Fruit fly (Drosophila melanogaster) S2 (cell line): ENCODE data around the gene CG7130.

Source experiments
- CG8478 ChIP-seq: fragments of >200 bp; optimal IDR thresholded peaks from 2 replicates; lab custom pipeline; 2018
- CTCF ChIP-seq, 2 experiments: fragments of >200 bp; optimal IDR thresholded peaks; 2 replicates each; lab custom pipeline; 2018

DNA sequence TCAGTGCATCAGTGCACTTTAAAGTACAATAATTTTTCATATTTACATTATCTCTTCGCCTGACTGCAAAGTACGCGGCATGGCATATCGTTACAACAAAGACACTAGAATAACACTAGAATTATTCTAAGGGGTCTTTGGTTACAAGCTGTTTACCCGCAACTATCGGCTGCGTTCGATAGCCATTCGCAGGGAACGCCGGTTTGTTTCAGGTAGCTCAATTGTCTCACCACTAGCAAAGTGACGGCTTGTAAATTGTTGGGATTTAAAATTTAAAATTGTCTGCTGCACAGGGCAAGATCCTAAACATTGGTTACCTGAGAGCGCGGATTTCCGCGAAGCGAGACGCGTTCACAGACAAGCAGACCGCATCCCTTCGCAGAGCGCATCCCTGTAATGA, 9.9 kb downstream of the CG7130 start, which contains the start of gene CG14561:
- peak; percentile 16 to 41 for TF ChIP-seq CTCF (optimal IDR thresholded peaks at IDR 0.05; lab: Kevin White, UChicago)
- TF ChIP-seq CG8478, result no peak
